Fruit fly (Drosophila melanogaster): Measurements from ENCODE around the gene Gr9a.

DNA sequence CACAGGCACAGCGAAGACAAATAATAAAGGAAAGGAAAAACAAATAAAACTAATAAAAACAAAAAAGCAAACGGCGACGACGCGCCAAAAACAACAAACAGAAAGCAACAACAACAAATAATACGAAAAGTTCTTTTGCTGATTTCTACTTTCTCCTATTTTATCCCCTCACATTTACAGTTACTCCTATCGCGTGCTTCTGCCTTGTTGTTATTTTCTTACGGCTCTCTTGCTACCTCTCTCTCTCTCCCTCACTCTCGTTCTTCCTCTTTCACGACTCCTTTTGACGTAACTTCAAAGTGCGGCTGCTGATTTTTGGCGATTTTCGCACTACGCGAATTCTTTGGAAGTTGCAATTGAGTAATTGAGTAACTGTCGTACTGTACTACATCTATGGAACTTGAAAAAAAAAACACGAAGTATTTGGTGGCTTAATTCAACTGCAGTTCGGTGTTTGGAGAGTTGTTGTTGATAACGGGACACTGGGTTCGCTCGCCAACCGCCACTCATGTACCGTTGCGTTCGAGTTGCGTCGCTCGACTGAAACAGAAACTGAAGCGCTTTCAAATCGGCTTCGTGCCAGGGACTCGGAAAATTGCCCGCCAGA, 9.0 kb downstream of the Gr9a start, which contains the start of gene CG15312:
- TF ChIP-seq h (optimal IDR thresholded peaks at IDR 0.05): no peak
- no peak for TF ChIP-seq insv (optimal IDR thresholded peaks at IDR 0.05)

Data from Kc167 (cell line).